Fruit fly (Drosophila melanogaster) whole organism, embryonic: Measurements from ENCODE around the gene Chro.

Source experiments
- Asciz ChIP-seq: fragments of 200-800 bp; sonication (Bioruptor generic); optimal IDR thresholded peaks from 2 replicates; lab custom pipeline; 2017; ENCODE audit warnings: missing biosample characterization, mild to moderate bottlenecking, missing genetic modification characterization, missing genetic modification reagents
- Atf3 ChIP-seq: fragments of 200-800 bp; sonication (Bioruptor generic); optimal IDR thresholded peaks from 3 replicates; lab custom pipeline; 2016; ENCODE audit warnings: missing biosample characterization, missing genetic modification characterization
- CG10147 ChIP-seq: fragments of 200-800 bp; sonication (Bioruptor generic); optimal IDR thresholded peaks from 2 replicates; lab custom pipeline; 2019; ENCODE audit warnings: missing biosample characterization, mild to moderate bottlenecking, missing genetic modification characterization, moderate library complexity
- CG10654 ChIP-seq: fragments of 200-800 bp; sonication (Bioruptor generic); optimal IDR thresholded peaks from 2 replicates; lab custom pipeline; 2016; ENCODE audit warnings: missing biosample characterization, missing genetic modification characterization
- CG12769 ChIP-seq: fragments of 200-800 bp; sonication (Bioruptor generic); optimal IDR thresholded peaks from 2 replicates; lab custom pipeline; 2019; ENCODE audit warnings: missing biosample characterization, mild to moderate bottlenecking, missing genetic modification characterization, moderate library complexity
- CG16779 ChIP-seq: fragments of 200-800 bp; sonication (Bioruptor generic); IDR thresholded peaks from 2 replicates; pipeline ENCODE4 v1.3.6; 2022; ENCODE audit warnings: missing biosample characterization, missing genetic modification characterization
- CG17385 ChIP-seq: fragments of 200-800 bp; sonication (Bioruptor generic); optimal IDR thresholded peaks from 3 replicates; lab custom pipeline; 2018; ENCODE audit warnings: missing biosample characterization, mild to moderate bottlenecking, missing genetic modification characterization
- CG17829 ChIP-seq: fragments of 200-800 bp; optimal IDR thresholded peaks from 2 replicates; lab custom pipeline; 2019; ENCODE audit warnings: missing biosample characterization, mild to moderate bottlenecking, missing genetic modification characterization, moderate library complexity
- CG2116 ChIP-seq: fragments of 200-800 bp; sonication (Bioruptor generic); optimal IDR thresholded peaks from 3 replicates; lab custom pipeline; 2018; ENCODE audit warnings: missing biosample characterization, mild to moderate bottlenecking, missing genetic modification characterization
- CG2129 ChIP-seq: fragments of 200-800 bp; sonication (Bioruptor generic); IDR thresholded peaks from 2 replicates; pipeline ENCODE4 v1.3.6; 2022; ENCODE audit warnings: missing biosample characterization, missing genetic modification characterization; ENCODE audit not compliant: partially characterized antibody
- CG2889 ChIP-seq: fragments of 200-800 bp; sonication (Bioruptor generic); IDR thresholded peaks from 3 replicates; pipeline ENCODE4 v1.3.6; 2022; ENCODE audit warnings: missing biosample characterization, missing genetic modification characterization
- CG31224 ChIP-seq: fragments of 200-800 bp; sonication (Bioruptor generic); IDR thresholded peaks from 2 replicates; pipeline ENCODE4 v1.3.6; 2022; ENCODE audit warnings: missing biosample characterization, missing genetic modification characterization
- CG34376 ChIP-seq: fragments of 200-800 bp; sonication (Bioruptor generic); optimal IDR thresholded peaks from 2 replicates; lab custom pipeline; 2018; ENCODE audit warnings: missing biosample characterization, mild to moderate bottlenecking, missing genetic modification characterization
- CG42726 ChIP-seq: fragments of 200-800 bp; sonication (Bioruptor generic); IDR thresholded peaks from 2 replicates; pipeline ENCODE4 v1.3.6; 2022; ENCODE audit warnings: missing biosample characterization, missing genetic modification characterization; ENCODE audit not compliant: partially characterized antibody
- CG4820 ChIP-seq: fragments of 200-800 bp; sonication (Bioruptor generic); optimal IDR thresholded peaks from 3 replicates; lab custom pipeline; 2016; ENCODE audit warnings: missing biosample characterization, missing genetic modification characterization
- CG4854 ChIP-seq: fragments of 200-800 bp; sonication (Bioruptor generic); optimal IDR thresholded peaks from 2 replicates; lab custom pipeline; 2016; ENCODE audit warnings: missing biosample characterization, missing genetic modification characterization, inconsistent platforms
- CG9609 ChIP-seq: fragments of 200-800 bp; sonication (Bioruptor generic); optimal IDR thresholded peaks from 3 replicates; lab custom pipeline; 2016; ENCODE audit warnings: missing biosample characterization, missing genetic modification characterization
- Chrac-16 ChIP-seq: fragments of 200-800 bp; sonication (Bioruptor generic); optimal IDR thresholded peaks from 3 replicates; lab custom pipeline; 2016; ENCODE audit warnings: missing biosample characterization, missing genetic modification characterization
- D19A ChIP-seq: fragments of 200-800 bp; optimal IDR thresholded peaks from 3 replicates; lab custom pipeline; 2019; ENCODE audit warnings: missing biosample characterization, mild to moderate bottlenecking, missing genetic modification characterization, moderate library complexity
- Dek ChIP-seq: fragments of 200-800 bp; sonication (Bioruptor generic); optimal IDR thresholded peaks from 3 replicates; lab custom pipeline; 2019; ENCODE audit warnings: missing biosample characterization, mild to moderate bottlenecking, missing genetic modification characterization, moderate library complexity
- Doc2 ChIP-seq: fragments of 200-800 bp; sonication (Bioruptor generic); IDR thresholded peaks from 2 replicates; pipeline ENCODE4 v1.3.6; 2022; ENCODE audit warnings: missing biosample characterization, missing genetic modification characterization
- Doc3 ChIP-seq: fragments of 200-800 bp; sonication (Bioruptor generic); IDR thresholded peaks from 3 replicates; pipeline ENCODE4 v1.3.6; 2022; ENCODE audit warnings: missing biosample characterization, missing genetic modification characterization; ENCODE audit not compliant: partially characterized antibody
- Gug ChIP-seq: fragments of 200-800 bp; sonication (Bioruptor generic); IDR thresholded peaks from 4 replicates; pipeline ENCODE4 v1.3.6; 2022; ENCODE audit warnings: missing biosample characterization, missing genetic modification characterization
- HHEX ChIP-seq: fragments of 200-800 bp; sonication (Bioruptor generic); optimal IDR thresholded peaks from 3 replicates; lab custom pipeline; 2017; ENCODE audit warnings: missing biosample characterization, mild to moderate bottlenecking, missing genetic modification characterization, missing genetic modification reagents
- HLH3B ChIP-seq: fragments of 200-800 bp; sonication (Bioruptor generic); IDR thresholded peaks from 2 replicates; pipeline ENCODE4 v1.3.6; 2022; ENCODE audit warnings: missing biosample characterization, missing genetic modification characterization
- Hr78 ChIP-seq, 2 experiments: fragments of 200-800 bp in 1 of 2; fragments of >200 bp in 1 of 2; sonication (Bioruptor generic) in 1 of 2; optimal IDR thresholded peaks; 2 replicates each; lab custom pipeline; 2017 to 2019; ENCODE audit warnings: missing biosample characterization in 2 of 2, missing genetic modification characterization in 2 of 2, mild to moderate bottlenecking in 1 of 2, moderate library complexity in 1 of 2
- MESR4 ChIP-seq: fragments of 200-800 bp; sonication (Bioruptor generic); optimal IDR thresholded peaks from 2 replicates; lab custom pipeline; 2018; ENCODE audit warnings: missing biosample characterization, mild to moderate bottlenecking, missing genetic modification characterization, moderate library complexity
- Mad ChIP-seq: fragments of 200-800 bp; sonication (Bioruptor generic); optimal IDR thresholded peaks from 2 replicates; lab custom pipeline; 2016; ENCODE audit warnings: missing biosample characterization, missing genetic modification characterization
- Pdp1 ChIP-seq, 2 experiments: fragments of 200-800 bp; sonication (Bioruptor generic); optimal IDR thresholded peaks; 3 replicates each; lab custom pipeline; 2016; ENCODE audit warnings: missing biosample characterization in 2 of 2, missing genetic modification characterization in 2 of 2, mild to moderate bottlenecking in 1 of 2, moderate library complexity in 1 of 2
- ab ChIP-seq: fragments of 200-800 bp; sonication (Bioruptor generic); optimal IDR thresholded peaks from 2 replicates; lab custom pipeline; 2016; ENCODE audit warnings: missing biosample characterization, missing genetic modification characterization
- al ChIP-seq: fragments of 200-800 bp; sonication (Bioruptor generic); IDR thresholded peaks from 2 replicates; pipeline ENCODE4 v1.3.6; 2022; ENCODE audit warnings: missing biosample characterization, missing genetic modification characterization
- amos ChIP-seq: fragments of 200-800 bp; sonication (Bioruptor generic); IDR thresholded peaks from 2 replicates; pipeline ENCODE4 v1.3.6; 2022; ENCODE audit warnings: missing biosample characterization, missing genetic modification characterization; ENCODE audit not compliant: partially characterized antibody
- ase ChIP-seq: fragments of 200-800 bp; sonication (Bioruptor generic); IDR thresholded peaks from 3 replicates; pipeline ENCODE4 v1.3.6; 2022; ENCODE audit warnings: missing biosample characterization, missing genetic modification characterization
- br ChIP-seq: fragments of >200 bp; optimal IDR thresholded peaks from 2 replicates; lab custom pipeline; 2017
- bsh ChIP-seq, 2 experiments: fragments of 200-800 bp; sonication (Bioruptor generic); optimal IDR thresholded peaks; 2 replicates each; lab custom pipeline; 2017 to 2018; ENCODE audit warnings: mild to moderate bottlenecking in 2 of 2, missing biosample characterization in 2 of 2, missing genetic modification characterization in 2 of 2, moderate library complexity in 1 of 2
- dpn ChIP-seq, 2 experiments: fragments of 200-800 bp; sonication (Bioruptor generic); optimal IDR thresholded peaks; 3 replicates each; lab custom pipeline; 2016; ENCODE audit warnings: missing biosample characterization in 2 of 2, missing genetic modification characterization in 2 of 2
- exex ChIP-seq: fragments of 200-800 bp; sonication (Bioruptor generic); optimal IDR thresholded peaks from 4 replicates; lab custom pipeline; 2018; ENCODE audit warnings: missing biosample characterization, mild to moderate bottlenecking, missing genetic modification characterization, moderate library complexity
- eyg ChIP-seq: fragments of 200-800 bp; sonication (Bioruptor generic); optimal IDR thresholded peaks from 3 replicates; lab custom pipeline; 2016; ENCODE audit warnings: missing biosample characterization, missing genetic modification characterization
- fd64A ChIP-seq: fragments of 200-800 bp; sonication (Bioruptor generic); optimal IDR thresholded peaks from 3 replicates; lab custom pipeline; 2018; ENCODE audit warnings: missing biosample characterization, mild to moderate bottlenecking, missing genetic modification characterization
- grau ChIP-seq: fragments of 200-800 bp; optimal IDR thresholded peaks from 3 replicates; lab custom pipeline; 2019; ENCODE audit warnings: missing biosample characterization, mild to moderate bottlenecking, missing genetic modification characterization, moderate library complexity
- hb ChIP-seq: fragments of 200-800 bp; sonication (Bioruptor generic); IDR thresholded peaks from 3 replicates; pipeline ENCODE4 v1.3.6; 2022; ENCODE audit warnings: missing biosample characterization, missing genetic modification characterization; ENCODE audit not compliant: partially characterized antibody
- hth ChIP-seq: fragments of >200 bp; optimal IDR thresholded peaks from 2 replicates; lab custom pipeline; 2017; ENCODE audit warnings: inconsistent platforms
- insv ChIP-seq, 2 experiments: fragments of 200-800 bp; sonication (Bioruptor generic); optimal IDR thresholded peaks; 3 replicates each; lab custom pipeline; 2016 to 2018; ENCODE audit warnings: missing biosample characterization in 2 of 2, missing genetic modification characterization in 2 of 2
- jumu ChIP-seq: fragments of 200-800 bp; sonication (Bioruptor generic); optimal IDR thresholded peaks from 3 replicates; lab custom pipeline; 2016; ENCODE audit warnings: missing biosample characterization, missing genetic modification characterization
- kay ChIP-seq: fragments of 200-800 bp; sonication (Bioruptor generic); optimal IDR thresholded peaks from 2 replicates; lab custom pipeline; 2016; ENCODE audit warnings: missing biosample characterization, missing genetic modification characterization
- lilli ChIP-seq: fragments of 200-800 bp; sonication (Bioruptor generic); optimal IDR thresholded peaks from 3 replicates; lab custom pipeline; 2016; ENCODE audit warnings: missing biosample characterization, missing genetic modification characterization
- onecut ChIP-seq: fragments of 200-800 bp; sonication (Bioruptor generic); IDR thresholded peaks from 2 replicates; pipeline ENCODE4 v1.3.6; 2022; ENCODE audit warnings: missing biosample characterization, missing genetic modification characterization
- rib ChIP-seq: fragments of 200-800 bp; sonication (Bioruptor generic); IDR thresholded peaks from 2 replicates; pipeline ENCODE4 v1.3.6; 2022; ENCODE audit warnings: missing biosample characterization, missing genetic modification characterization
- row ChIP-seq: fragments of 200-800 bp; sonication (Bioruptor generic); IDR thresholded peaks from 3 replicates; pipeline ENCODE4 v1.3.6; 2022; ENCODE audit warnings: missing biosample characterization, missing genetic modification characterization
- sens ChIP-seq: fragments of 200-800 bp; sonication (Bioruptor generic); peaks from one replicate; lab custom pipeline; 2016; ENCODE audit warnings: missing biosample characterization, missing genetic modification characterization
- slbo ChIP-seq: fragments of 200-800 bp; sonication (Bioruptor generic); IDR thresholded peaks from 2 replicates; pipeline ENCODE4 v1.3.6; 2022; ENCODE audit warnings: missing biosample characterization, missing genetic modification characterization
- yki ChIP-seq: fragments of >200 bp; optimal IDR thresholded peaks from 3 replicates; lab custom pipeline; 2018
- zen ChIP-seq: fragments of 200-800 bp; sonication (Bioruptor generic); optimal IDR thresholded peaks from 3 replicates; lab custom pipeline; 2018; ENCODE audit warnings: missing biosample characterization, mild to moderate bottlenecking, missing genetic modification characterization, moderate library complexity

The Chro gene

dm6 chr3L:22888591-22889258 lies 9.9 kb upstream of the Chro start (continued):
- no peak for TF ChIP-seq amos (GFP tag; lab: Robert Waterston, UW)
- no peak for TF ChIP-seq D19A
- TF ChIP-seq grau (tag; lab: Kevin White, UChicago) = no peak
- no peak for TF ChIP-seq CG42726 (GFP tag; lab: Robert Waterston, UW)
- TF ChIP-seq hth (lab: Kevin White, UChicago) = no peak
- TF ChIP-seq Dek (tag; lab: Kevin White, UChicago) = no peak
- TF ChIP-seq exex (tag; lab: Kevin White, UChicago) = peak; percentile 54
- TF ChIP-seq onecut (GFP tag; lab: Robert Waterston, UW) = no peak
- TF ChIP-seq CG16779 = no peak
- no peak for TF ChIP-seq CG4820 (GFP tag; lab: Kevin White, UChicago)
- TF ChIP-seq insv (GFP tag; optimal IDR thresholded peaks at IDR 0.05; lab: Kevin White, UChicago) = no peak
- TF ChIP-seq HHEX = no peak
- no peak for TF ChIP-seq Chrac-16 (GFP tag; lab: Kevin White, UChicago)
- TF ChIP-seq Doc2 (GFP tag; lab: Robert Waterston, UW) = no peak
- no peak for TF ChIP-seq CG2889 (GFP tag; lab: Robert Waterston, UW)
- TF ChIP-seq CG17829 = no peak
- no peak for TF ChIP-seq br (lab: Kevin White, UChicago)
- no peak for TF ChIP-seq lilli
- TF ChIP-seq al = no peak
- no peak for TF ChIP-seq CG31224 (GFP tag; lab: Robert Waterston, UW)
- peak; percentile 70 for TF ChIP-seq CG12769 (tag; lab: Kevin White, UChicago)
- TF ChIP-seq Pdp1 (GFP tag; optimal IDR thresholded peaks at IDR 0.05; lab: Kevin White, UChicago) = peak in 1 of 2 experiments; percentile 12
- TF ChIP-seq dpn (GFP tag; optimal IDR thresholded peaks at IDR 0.05; lab: Kevin White, UChicago) = no peak
- no peak for TF ChIP-seq CG17385 (GFP tag; lab: Kevin White, UChicago)
- TF ChIP-seq CG4854 (GFP tag; lab: Kevin White, UChicago) = no peak
- no peak for TF ChIP-seq hb
- no peak for TF ChIP-seq CG9609 (GFP tag; lab: Kevin White, UChicago)
- no peak for TF ChIP-seq ase
- no peak for TF ChIP-seq HLH3B (GFP tag; lab: Robert Waterston, UW)
- 0 out of 2 replicates have a peak, but pooled peaks have one; percentile 38 for TF ChIP-seq rib (GFP tag; lab: Robert Waterston, UW)
- TF ChIP-seq jumu (GFP tag; lab: Kevin White, UChicago) = no peak
- no peak for TF ChIP-seq slbo (GFP tag; lab: Robert Waterston, UW)
- TF ChIP-seq yki = no peak
- no peak for TF ChIP-seq eyg (GFP tag; lab: Kevin White, UChicago)
- TF ChIP-seq ab (GFP tag; lab: Kevin White, UChicago) = no peak
- TF ChIP-seq Mad (GFP tag; lab: Kevin White, UChicago) = no peak
- TF ChIP-seq MESR4 (GFP tag; lab: Kevin White, UChicago) = no peak
- TF ChIP-seq CG10654 = no peak
- no peak for TF ChIP-seq Asciz (GFP tag; lab: Kevin White, UChicago)
- TF ChIP-seq Gug (GFP tag; lab: Robert Waterston, UW) = no peak
- TF ChIP-seq CG2116 = no peak

- TF ChIP-seq fd64A (GFP tag; lab: Kevin White, UChicago) (no peak), sens (GFP tag; lab: Kevin White, UChicago) (no peak), CG42726 (GFP tag; lab: Robert Waterston, UW) (0 out of 2 replicates have a peak, but pooled peaks have one; percentile 8), CG2129 (GFP tag; lab: Robert Waterston, UW) (no peak), kay (GFP tag; lab: Kevin White, UChicago) (no peak), CG34376 (GFP tag; lab: Kevin White, UChicago) (no peak), row (no peak), CG10147 (GFP tag; lab: Kevin White, UChicago) (no peak), zen (tag; lab: Kevin White, UChicago) (no peak), Hr78 (GFP tag; optimal IDR thresholded peaks at IDR 0.05; lab: Kevin White, UChicago) (no peak), Atf3 (no peak), bsh (GFP tag; optimal IDR thresholded peaks at IDR 0.05; lab: Kevin White, UChicago) (no peak), Doc3 (GFP tag; lab: Robert Waterston, UW) (no peak)
Observed at dm6 chr3L:22887677-22888076, 8.9 kb upstream of the Chro start.
